Fruit fly (Drosophila melanogaster) Kc167 (cell line): ENCODE data around the gene CG13047.

Source experiments
- Myc ChIP-seq: fragments of >200 bp; optimal IDR thresholded peaks from 2 replicates; lab custom pipeline; 2017; ENCODE audit warnings: missing external identifiers
- insv ChIP-seq: fragments of >200 bp; optimal IDR thresholded peaks from 3 replicates; lab custom pipeline; 2018; ENCODE audit warnings: missing external identifiers
- psq ChIP-seq: fragments of >200 bp; optimal IDR thresholded peaks from 2 replicates; lab custom pipeline; 2017; ENCODE audit warnings: missing external identifiers
- ttk ChIP-seq: sonication (Bioruptor generic); optimal IDR thresholded peaks from 2 replicates; lab custom pipeline; 2017; ENCODE audit warnings: missing external identifiers

dm6 chr3L:16241296-16241695, 43.9 kb downstream of the CG13047 start:
- TF ChIP-seq insv (lab: Kevin White, UChicago) (no peak), psq (lab: Kevin White, UChicago) (no peak), ttk (no peak), Myc (lab: Kevin White, UChicago) (no peak)
